Worm (Caenorhabditis elegans): ENCODE measurements around the gene fbxa-22.
A peak's percentile ranks its signal among the peaks of the same experiment; 100 is the strongest.

DNA sequence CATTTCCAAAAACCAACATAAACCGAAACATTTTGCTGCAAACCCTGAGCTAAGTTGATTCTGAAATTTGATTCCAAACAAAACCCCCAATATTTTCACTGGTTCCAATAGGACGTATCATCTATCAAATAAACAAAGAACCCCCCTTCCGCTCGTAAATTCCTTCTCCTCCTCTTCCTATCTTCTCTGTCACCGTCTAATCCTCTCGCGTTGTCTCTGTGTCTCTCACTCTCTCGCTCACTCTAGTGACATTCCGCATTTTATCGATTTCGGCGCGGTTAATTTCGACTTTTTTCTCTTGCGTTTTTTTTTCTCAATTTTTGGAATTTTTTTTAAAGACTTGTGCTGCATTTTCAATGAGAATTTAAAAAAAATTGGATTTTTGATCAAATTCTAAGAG is 43.3 kb downstream of the fbxa-22 start:
- TF ChIP-seq pha-4 (tag; optimal IDR thresholded peaks at IDR 0.05) (peak; percentile 50), unc-39 (tag; optimal IDR thresholded peaks at IDR 0.05) (no peak), ceh-43 (GFP tag; optimal IDR thresholded peaks at IDR 0.05) (no peak), unc-62 (GFP tag; optimal IDR thresholded peaks at IDR 0.05) (peak; percentile 64), nhr-76 (tag; optimal IDR thresholded peaks at IDR 0.05) (no peak), cnd-1 (tag; optimal IDR thresholded peaks at IDR 0.05) (no peak), mep-1 (tag; optimal IDR thresholded peaks at IDR 0.05) (no peak)

Data from whole organism, mixed stage, embryonic.